Worm (Caenorhabditis elegans) whole organism, L4/young adult: ENCODE data around the gene T25B6.4.

Experiments used
- dao-5 ChIP-seq: sonication (generic microtip); optimal IDR thresholded peaks from 2 replicates; lab custom pipeline; 2016; ENCODE audit warnings: missing genotype, missing genetic modification characterization, moderate library complexity, missing compliant biosample characterization
- him-1 ChIP-seq: sonication (generic microtip); optimal IDR thresholded peaks from 2 replicates; lab custom pipeline; 2016; ENCODE audit warnings: missing genotype, missing genetic modification reagents, missing genetic modification characterization, missing compliant biosample characterization

- TF ChIP-seq him-1 (tag; lab: Kevin White, UChicago), result no peak
- no peak for TF ChIP-seq dao-5 (tag; lab: Kevin White, UChicago)
Observed at ce11 chrX:8969111-8970048, 46.1 kb upstream of the T25B6.4 start.
